Worm (Caenorhabditis elegans) whole organism, L1 larva: ENCODE results near the gene gas-1.
A peak's percentile ranks its signal among the peaks of the same experiment; 100 is the strongest.

Experiments used
- F16B12.6 ChIP-seq: fragments of 150-350 bp; optimal IDR thresholded peaks from 2 replicates; lab custom pipeline; 2014; ENCODE audit warnings: missing biosample characterization, missing genetic modification characterization
- Y116A8C.19 ChIP-seq: sonication (generic microtip); optimal IDR thresholded peaks from 2 replicates; lab custom pipeline; 2016; ENCODE audit warnings: missing compliant biosample characterization, missing genetic modification characterization, borderline replicate concordance
- aha-1 ChIP-seq: fragments of 150-350 bp; optimal IDR thresholded peaks from 2 replicates; lab custom pipeline; 2014; ENCODE audit warnings: missing biosample characterization, missing genetic modification characterization
- alr-1 ChIP-seq: fragments of 200-800 bp; sonication (Bioruptor generic); optimal IDR thresholded peaks from 2 replicates; lab custom pipeline; 2018; ENCODE audit warnings: borderline replicate concordance, mild to moderate bottlenecking, missing genetic modification characterization, missing compliant biosample characterization
- aly-2 ChIP-seq: fragments of 150-350 bp; optimal IDR thresholded peaks from 2 replicates; lab custom pipeline; 2014; ENCODE audit warnings: missing biosample characterization, missing genetic modification characterization
- ama-1 ChIP-seq: fragments of 150-350 bp; optimal IDR thresholded peaks from 2 replicates; lab custom pipeline; 2014
- blmp-1 ChIP-seq: fragments of 150-350 bp; optimal IDR thresholded peaks from 2 replicates; lab custom pipeline; 2014; ENCODE audit warnings: missing biosample characterization, missing genetic modification characterization
- ceh-8 ChIP-seq: fragments of 200-800 bp; sonication (Bioruptor generic); optimal IDR thresholded peaks from 2 replicates; lab custom pipeline; 2018; ENCODE audit warnings: mild to moderate bottlenecking, missing genetic modification characterization, moderate library complexity, missing compliant biosample characterization
- ceh-82 ChIP-seq, 3 experiments: fragments of 150-350 bp in 1 of 3; sonication (generic microtip) in 2 of 3; optimal IDR thresholded peaks; 2 replicates each; lab custom pipeline; 2014 to 2017; ENCODE audit warnings: missing biosample characterization in 3 of 3, missing genetic modification characterization in 3 of 3
- ceh-88 ChIP-seq: fragments of 200-800 bp; sonication (Bioruptor generic); IDR thresholded peaks from 2 replicates; pipeline ENCODE4 v1.3.6; 2022; ENCODE audit warnings: missing genetic modification characterization, missing compliant biosample characterization
- dpl-1 ChIP-seq, 3 experiments: fragments of 150-350 bp in 2 of 3; sonication (generic microtip) in 1 of 3; optimal IDR thresholded peaks; 2 replicates each; lab custom pipeline; 2014 to 2017; ENCODE audit warnings: missing biosample characterization in 3 of 3, missing genetic modification characterization in 3 of 3, missing genetic modification reagents in 3 of 3
- efl-3 ChIP-seq: fragments of 200-800 bp; sonication (Bioruptor generic); optimal IDR thresholded peaks from 2 replicates; lab custom pipeline; 2018; ENCODE audit warnings: mild to moderate bottlenecking, missing genetic modification characterization, missing compliant biosample characterization
- egl-27 ChIP-seq, 2 experiments: fragments of 150-350 bp in 1 of 2; sonication (generic microtip); optimal IDR thresholded peaks; 3 replicates each; lab custom pipeline; 2017 to 2018; ENCODE audit warnings: missing biosample characterization in 2 of 2, missing genetic modification characterization in 2 of 2, missing genetic modification reagents in 2 of 2
- elt-2 ChIP-seq: sonication (generic microtip); optimal IDR thresholded peaks from 2 replicates; lab custom pipeline; 2016; ENCODE audit warnings: missing genetic modification characterization, mild to moderate bottlenecking, inconsistent platforms, missing compliant biosample characterization, missing genetic modification reagents
- elt-3 ChIP-seq, 6 experiments: fragments of 150-350 bp in 1 of 6; sonication (generic microtip); optimal IDR thresholded peaks; 2 replicates each; lab custom pipeline; 2017 to 2018; ENCODE audit warnings: missing biosample characterization in 6 of 6, missing genetic modification characterization in 6 of 6, inconsistent platforms in 1 of 6
- fkh-10 ChIP-seq: sonication (generic microtip); optimal IDR thresholded peaks from 2 replicates; lab custom pipeline; 2017; ENCODE audit warnings: missing biosample characterization, missing genetic modification reagents, missing genetic modification characterization
- fkh-8 ChIP-seq: sonication (generic microtip); optimal IDR thresholded peaks from 2 replicates; lab custom pipeline; 2016; ENCODE audit warnings: mild to moderate bottlenecking, missing genetic modification characterization, missing compliant biosample characterization
- fos-1 ChIP-seq: fragments of 150-350 bp; optimal IDR thresholded peaks from 2 replicates; lab custom pipeline; 2014; ENCODE audit warnings: missing biosample characterization, missing genetic modification characterization
- grh-1 ChIP-seq: fragments of 200-800 bp; sonication (Bioruptor generic); IDR thresholded peaks from 2 replicates; pipeline ENCODE4 v1.3.6; 2022; ENCODE audit warnings: missing genetic modification reagents, missing genetic modification characterization, missing compliant biosample characterization
- hlh-17 ChIP-seq: fragments of 200-800 bp; sonication (Bioruptor generic); optimal IDR thresholded peaks from 2 replicates; lab custom pipeline; 2018; ENCODE audit warnings: missing genetic modification characterization, mild to moderate bottlenecking, missing compliant biosample characterization, moderate library complexity, borderline replicate concordance
- hlh-4 ChIP-seq: sonication (generic microtip); optimal IDR thresholded peaks from 2 replicates; lab custom pipeline; 2016; ENCODE audit warnings: mild to moderate bottlenecking, missing genetic modification characterization, missing compliant biosample characterization
- jun-1 ChIP-seq: fragments of 150-350 bp; optimal IDR thresholded peaks from 2 replicates; lab custom pipeline; 2014; ENCODE audit warnings: missing biosample characterization, missing genetic modification reagents, missing genetic modification characterization
- lin-14 ChIP-seq: fragments of 200-800 bp; sonication (Bioruptor generic); optimal IDR thresholded peaks from 2 replicates; lab custom pipeline; 2018; ENCODE audit warnings: mild to moderate bottlenecking, missing genetic modification characterization, moderate library complexity, missing compliant biosample characterization
- lin-15B ChIP-seq: fragments of 150-350 bp; sonication (generic microtip); optimal IDR thresholded peaks from 3 replicates; lab custom pipeline; 2014; ENCODE audit warnings: missing biosample characterization, missing genetic modification characterization
- lin-35 ChIP-seq, 2 experiments: fragments of 150-350 bp; optimal IDR thresholded peaks; 2 replicates each; lab custom pipeline; 2014; ENCODE audit warnings: missing biosample characterization in 2 of 2, missing genetic modification characterization in 2 of 2, missing genetic modification reagents in 2 of 2
- lin-39 ChIP-seq: fragments of 150-350 bp; optimal IDR thresholded peaks from 2 replicates; lab custom pipeline; 2014; ENCODE audit warnings: missing biosample characterization, missing genetic modification reagents, missing genetic modification characterization
- lsy-2 ChIP-seq, 2 experiments: fragments of 150-350 bp; optimal IDR thresholded peaks; 2 replicates each; lab custom pipeline; 2014; ENCODE audit warnings: missing biosample characterization in 2 of 2, missing genetic modification characterization in 2 of 2
- mef-2 ChIP-seq: fragments of 150-350 bp; optimal IDR thresholded peaks from 2 replicates; lab custom pipeline; 2014; ENCODE audit warnings: missing biosample characterization, missing genetic modification characterization
- nhr-11 ChIP-seq: fragments of 150-350 bp; optimal IDR thresholded peaks from 2 replicates; lab custom pipeline; 2014; ENCODE audit warnings: missing biosample characterization, missing genetic modification characterization
- nhr-12 ChIP-seq: sonication (generic microtip); optimal IDR thresholded peaks from 2 replicates; lab custom pipeline; 2017; ENCODE audit warnings: missing biosample characterization, missing genetic modification characterization
- nhr-19 ChIP-seq: fragments of 200-800 bp; sonication (Bioruptor generic); conservative IDR thresholded peaks from 2 replicates; pipeline ENCODE4 v1.3.6; 2022; ENCODE audit warnings: missing genetic modification characterization, missing compliant biosample characterization
- nhr-20 ChIP-seq: sonication (generic microtip); optimal IDR thresholded peaks from 2 replicates; lab custom pipeline; 2016; ENCODE audit warnings: mild to moderate bottlenecking, missing genetic modification characterization, missing compliant biosample characterization
- nhr-237 ChIP-seq: fragments of 150-350 bp; optimal IDR thresholded peaks from 2 replicates; lab custom pipeline; 2014; ENCODE audit warnings: missing biosample characterization, missing genetic modification characterization
- nhr-28 ChIP-seq: fragments of 150-350 bp; optimal IDR thresholded peaks from 2 replicates; lab custom pipeline; 2014; ENCODE audit warnings: missing biosample characterization, missing genetic modification characterization
- nhr-47 ChIP-seq: sonication (generic microtip); optimal IDR thresholded peaks from 2 replicates; lab custom pipeline; 2016; ENCODE audit warnings: mild to moderate bottlenecking, missing genetic modification characterization, moderate library complexity, missing compliant biosample characterization
- nhr-71 ChIP-seq: sonication (generic microtip); optimal IDR thresholded peaks from 2 replicates; lab custom pipeline; 2016; ENCODE audit warnings: mild to moderate bottlenecking, missing genetic modification characterization, moderate library complexity, missing compliant biosample characterization
- nhr-76 ChIP-seq: sonication (generic microtip); optimal IDR thresholded peaks from 2 replicates; lab custom pipeline; 2017; ENCODE audit warnings: missing biosample characterization, missing genetic modification characterization
- nhr-77 ChIP-seq: fragments of 150-350 bp; optimal IDR thresholded peaks from 2 replicates; lab custom pipeline; 2014; ENCODE audit warnings: missing biosample characterization, missing genetic modification characterization
- nhr-85 ChIP-seq: sonication (generic microtip); peaks from one replicate; lab custom pipeline; 2016; ENCODE audit warnings: missing genetic modification characterization, inconsistent platforms, missing compliant biosample characterization
- nhr-90 ChIP-seq: sonication (generic microtip); optimal IDR thresholded peaks from 2 replicates; lab custom pipeline; 2016; ENCODE audit warnings: mild to moderate bottlenecking, missing genetic modification characterization, missing compliant biosample characterization; ENCODE audit not compliant: poor library complexity
- pag-3 ChIP-seq: sonication (generic microtip); optimal IDR thresholded peaks from 2 replicates; lab custom pipeline; 2017; ENCODE audit warnings: missing genetic modification characterization, mild to moderate bottlenecking, missing compliant biosample characterization, antibody characterized with exemption, borderline replicate concordance; ENCODE audit not compliant: insufficient read depth
- rnt-1 ChIP-seq: sonication (generic microtip); optimal IDR thresholded peaks from 2 replicates; lab custom pipeline; 2016; ENCODE audit warnings: mild to moderate bottlenecking, missing genetic modification characterization, moderate library complexity, missing compliant biosample characterization
- skn-1 ChIP-seq: fragments of 150-350 bp; optimal IDR thresholded peaks from 2 replicates; lab custom pipeline; 2014; ENCODE audit warnings: missing biosample characterization, missing genetic modification characterization
- snu-23 ChIP-seq: sonication (generic microtip); optimal IDR thresholded peaks from 2 replicates; lab custom pipeline; 2016; ENCODE audit warnings: missing genetic modification characterization, missing compliant biosample characterization
- sup-37 ChIP-seq: fragments of 200-800 bp; sonication (Bioruptor generic); optimal IDR thresholded peaks from 2 replicates; lab custom pipeline; 2018; ENCODE audit warnings: mild to moderate bottlenecking, missing genetic modification characterization, missing compliant biosample characterization
- swsn-7 ChIP-seq: sonication (generic microtip); optimal IDR thresholded peaks from 2 replicates; lab custom pipeline; 2016; ENCODE audit warnings: missing genetic modification characterization, missing compliant biosample characterization
- tbx-2 ChIP-seq: sonication (generic microtip); optimal IDR thresholded peaks from 2 replicates; lab custom pipeline; 2016; ENCODE audit warnings: missing genetic modification characterization, missing compliant biosample characterization
- unc-130 ChIP-seq: fragments of 150-350 bp; optimal IDR thresholded peaks from 2 replicates; lab custom pipeline; 2017; ENCODE audit warnings: missing biosample characterization, missing genetic modification characterization, inconsistent platforms
- unc-30 ChIP-seq: sonication (generic microtip); optimal IDR thresholded peaks from 2 replicates; lab custom pipeline; 2017; ENCODE audit warnings: missing biosample characterization, missing genetic modification characterization
- unc-62 ChIP-seq: fragments of 150-350 bp; optimal IDR thresholded peaks from 2 replicates; lab custom pipeline; 2014; ENCODE audit warnings: missing biosample characterization, missing genetic modification reagents, missing genetic modification characterization
- unc-98 ChIP-seq: fragments of 200-800 bp; sonication (Bioruptor generic); IDR thresholded peaks from 2 replicates; pipeline ENCODE4 v1.3.6; 2022; ENCODE audit warnings: missing genetic modification characterization, missing compliant biosample characterization
- zip-4 ChIP-seq: fragments of 200-800 bp; sonication (Bioruptor generic); optimal IDR thresholded peaks from 2 replicates; lab custom pipeline; 2018; ENCODE audit warnings: mild to moderate bottlenecking, missing genetic modification characterization, moderate library complexity, missing compliant biosample characterization

Gene gas-1

ce11 chrX:15630790-15631204 is 40.6 kb upstream of the gas-1 start (continued):
- TF ChIP-seq ceh-8 (GFP tag; lab: Kevin White, UChicago) (no peak), mef-2 (tag; lab: Kevin White, UChicago) (no peak), nhr-71 (tag; lab: Kevin White, UChicago) (peak; percentile 65), dpl-1 (GFP tag; optimal IDR thresholded peaks at IDR 0.05; lab: Kevin White, UChicago) (no peak), efl-3 (GFP tag; lab: Kevin White, UChicago) (no peak), ceh-88 (no peak), ceh-82 (tag; optimal IDR thresholded peaks at IDR 0.05; lab: Kevin White, UChicago) (peak in 2 of 3 experiments; percentile 45 to 69), hlh-17 (GFP tag; lab: Kevin White, UChicago) (no peak), sup-37 (GFP tag; lab: Kevin White, UChicago) (no peak), nhr-20 (tag; lab: Kevin White, UChicago) (peak; percentile 23), lin-14 (GFP tag; lab: Kevin White, UChicago) (peak; percentile 81), lin-35 (GFP tag; optimal IDR thresholded peaks at IDR 0.05; lab: Kevin White, UChicago) (peak in 1 of 2 experiments; percentile 1), unc-62 (GFP tag; lab: Kevin White, UChicago) (no peak), nhr-90 (no peak), ama-1 (lab: Kevin White, UChicago) (no peak), tbx-2 (tag; lab: Kevin White, UChicago) (peak; percentile 7), swsn-7 (tag; lab: Kevin White, UChicago) (peak; percentile 6), pag-3 (tag; lab: Kevin White, UChicago) (no peak), aha-1 (tag; lab: Kevin White, UChicago) (no peak), fkh-8 (tag; lab: Kevin White, UChicago) (peak; percentile 27), alr-1 (tag; lab: Kevin White, UChicago) (no peak), skn-1 (peak; percentile 12), egl-27 (tag; optimal IDR thresholded peaks at IDR 0.05; lab: Kevin White, UChicago) (no peak), unc-130 (tag; lab: Kevin White, UChicago) (no peak), hlh-4 (tag; lab: Kevin White, UChicago) (no peak), nhr-77 (tag; lab: Kevin White, UChicago) (no peak), fkh-10 (GFP tag; lab: Kevin White, UChicago) (peak; percentile 48), elt-2 (tag; lab: Kevin White, UChicago) (no peak), unc-98 (GFP tag; lab: Robert Waterston, UW) (no peak), F16B12.6 (tag; lab: Kevin White, UChicago) (no peak), unc-30 (tag; lab: Kevin White, UChicago) (no peak), lin-15B (no peak), jun-1 (tag; lab: Kevin White, UChicago) (no peak), fos-1 (no peak), nhr-76 (tag; lab: Kevin White, UChicago) (no peak), nhr-237 (tag; lab: Kevin White, UChicago) (no peak), elt-3 (tag; optimal IDR thresholded peaks at IDR 0.05; lab: Kevin White, UChicago) (no peak), nhr-12 (tag; lab: Kevin White, UChicago) (no peak), grh-1 (GFP tag; lab: Robert Waterston, UW) (no peak), blmp-1 (tag; lab: Kevin White, UChicago) (peak; percentile 79), nhr-19 (GFP tag; lab: Robert Waterston, UW) (no peak; the same call in 1 of the 2 replicates), lsy-2 (tag; optimal IDR thresholded peaks at IDR 0.05; lab: Kevin White, UChicago) (peak; percentile 2 to 25), nhr-28 (no peak), Y116A8C.19 (tag; lab: Kevin White, UChicago) (no peak), snu-23 (GFP tag; lab: Kevin White, UChicago) (peak; percentile 44), lin-39 (tag; lab: Kevin White, UChicago) (no peak), zip-4 (GFP tag; lab: Kevin White, UChicago) (no peak), nhr-85 (no peak), nhr-47 (tag; lab: Kevin White, UChicago) (peak; percentile 24), aly-2 (tag; lab: Kevin White, UChicago) (no peak), nhr-11 (no peak), rnt-1 (tag; lab: Kevin White, UChicago) (peak; percentile 43)
